Worm (Caenorhabditis elegans) whole organism, L4 larva: ENCODE results near the gene sax-2.
A peak's percentile ranks its signal among the peaks of the same experiment; 100 is the strongest.

ENCODE experiments used
- T26A8.4 ChIP-seq: fragments of 200-800 bp; sonication (Bioruptor generic); IDR thresholded peaks from 2 replicates; pipeline ENCODE4 v1.3.6; 2022; ENCODE audit warnings: missing genetic modification characterization, missing compliant biosample characterization
- ceh-82 ChIP-seq: sonication (generic microtip); optimal IDR thresholded peaks from 2 replicates; lab custom pipeline; 2017; ENCODE audit warnings: missing biosample characterization, missing genetic modification characterization
- hmg-1.1 ChIP-seq: fragments of 200-800 bp; sonication (Bioruptor generic); IDR thresholded peaks from 2 replicates; pipeline ENCODE4 v1.3.6; 2022; ENCODE audit warnings: missing genetic modification reagents, missing genetic modification characterization, missing compliant biosample characterization
- lir-3 ChIP-seq: sonication (generic microtip); optimal IDR thresholded peaks from 2 replicates; lab custom pipeline; 2016; ENCODE audit warnings: mild to moderate bottlenecking, missing genetic modification characterization, missing compliant biosample characterization
- lsy-2 ChIP-seq, 2 experiments: fragments of 150-350 bp in 1 of 2; sonication (generic microtip) in 1 of 2; optimal IDR thresholded peaks; 2 replicates each; lab custom pipeline; 2014 to 2017; ENCODE audit warnings: missing biosample characterization in 2 of 2, missing genetic modification characterization in 2 of 2

ce11 chrIII:5140559-5140958 lies 31.1 kb downstream of the sax-2 start:
- TF ChIP-seq lir-3 (tag; lab: Kevin White, UChicago) (no peak), ceh-82 (tag; lab: Kevin White, UChicago) (no peak), T26A8.4 (GFP tag; lab: Robert Waterston, UW) (no peak), hmg-1.1 (no peak), lsy-2 (tag; optimal IDR thresholded peaks at IDR 0.05; lab: Kevin White, UChicago) (peak in 1 of 2 experiments; percentile 52)
